Fruit fly (Drosophila melanogaster) whole organism, prepupa: Measurements from ENCODE around the gene Usp2.

Source experiments
- Blimp-1 ChIP-seq: fragments of 200-800 bp; sonication (Bioruptor generic); optimal IDR thresholded peaks from 3 replicates; lab custom pipeline; 2017; ENCODE audit warnings: missing biosample characterization, missing genetic modification characterization, mild to moderate bottlenecking, moderate library complexity, missing genetic modification reagents
- CG10631 ChIP-seq: fragments of 200-800 bp; sonication (Bioruptor generic); optimal IDR thresholded peaks from 2 replicates; lab custom pipeline; 2016; ENCODE audit warnings: missing biosample characterization, missing genetic modification characterization
- CG10669 ChIP-seq: fragments of 200-800 bp; sonication (Bioruptor generic); optimal IDR thresholded peaks from 3 replicates; lab custom pipeline; 2018; ENCODE audit warnings: missing biosample characterization, mild to moderate bottlenecking, missing genetic modification characterization, moderate library complexity
- CG11762 ChIP-seq: fragments of 200-800 bp; sonication (Bioruptor generic); optimal IDR thresholded peaks from 3 replicates; lab custom pipeline; 2016; ENCODE audit warnings: missing biosample characterization, missing genetic modification characterization; ENCODE audit not compliant: insufficient read depth
- CG11902 ChIP-seq: fragments of 200-800 bp; sonication (Bioruptor generic); optimal IDR thresholded peaks from 3 replicates; lab custom pipeline; 2016; ENCODE audit warnings: missing biosample characterization, missing genetic modification characterization
- CG1621 ChIP-seq: fragments of 200-800 bp; sonication (Bioruptor generic); optimal IDR thresholded peaks from 3 replicates; lab custom pipeline; 2018; ENCODE audit warnings: missing biosample characterization, mild to moderate bottlenecking, missing genetic modification characterization
- CG16779 ChIP-seq: fragments of 200-800 bp; sonication (Bioruptor generic); optimal IDR thresholded peaks from 3 replicates; lab custom pipeline; 2017; ENCODE audit warnings: missing biosample characterization, mild to moderate bottlenecking, missing genetic modification characterization
- CG3032 ChIP-seq: fragments of 200-800 bp; optimal IDR thresholded peaks from 2 replicates; lab custom pipeline; 2019; ENCODE audit warnings: missing biosample characterization, mild to moderate bottlenecking, missing genetic modification characterization, moderate library complexity
- CG31627 ChIP-seq: fragments of 200-800 bp; sonication (Bioruptor generic); optimal IDR thresholded peaks from 3 replicates; lab custom pipeline; 2016; ENCODE audit warnings: missing biosample characterization, missing genetic modification characterization
- CG32006 ChIP-seq: fragments of 200-800 bp; sonication (Bioruptor generic); optimal IDR thresholded peaks from 3 replicates; lab custom pipeline; 2017; ENCODE audit warnings: missing biosample characterization, mild to moderate bottlenecking, missing genetic modification characterization
- CG34406 ChIP-seq: fragments of 200-800 bp; sonication (Bioruptor generic); optimal IDR thresholded peaks from 3 replicates; lab custom pipeline; 2016; ENCODE audit warnings: missing biosample characterization, missing genetic modification characterization
- CG3919 ChIP-seq: fragments of 200-800 bp; sonication (Bioruptor generic); optimal IDR thresholded peaks from 3 replicates; lab custom pipeline; 2016; ENCODE audit warnings: missing biosample characterization, missing genetic modification characterization
- CG4318 ChIP-seq: fragments of 200-800 bp; sonication (Bioruptor generic); optimal IDR thresholded peaks from 3 replicates; lab custom pipeline; 2017; ENCODE audit warnings: missing biosample characterization, mild to moderate bottlenecking, missing genetic modification characterization
- CG6163 ChIP-seq: fragments of 200-800 bp; sonication (Bioruptor generic); IDR thresholded peaks from 3 replicates; pipeline ENCODE4 v1.3.6; 2022; ENCODE audit warnings: missing biosample characterization, missing genetic modification characterization
- CG6276 ChIP-seq: fragments of 200-800 bp; sonication (Bioruptor generic); optimal IDR thresholded peaks from 2 replicates; lab custom pipeline; 2017; ENCODE audit warnings: missing biosample characterization, mild to moderate bottlenecking, missing genetic modification characterization
- CG6854 ChIP-seq: fragments of 200-800 bp; sonication (Bioruptor generic); optimal IDR thresholded peaks from 2 replicates; lab custom pipeline; 2017; ENCODE audit warnings: missing biosample characterization, mild to moderate bottlenecking, missing genetic modification characterization
- CG7368 ChIP-seq: fragments of 200-800 bp; sonication (Bioruptor generic); optimal IDR thresholded peaks from 3 replicates; lab custom pipeline; 2016; ENCODE audit warnings: missing biosample characterization, missing genetic modification characterization
- CG8119 ChIP-seq: fragments of 200-800 bp; sonication (Bioruptor generic); IDR thresholded peaks from 3 replicates; pipeline ENCODE4 v1.3.6; 2022; ENCODE audit warnings: missing biosample characterization, missing genetic modification characterization
- Eip75B ChIP-seq: fragments of 200-800 bp; sonication (Bioruptor generic); optimal IDR thresholded peaks from 3 replicates; lab custom pipeline; 2016; ENCODE audit warnings: missing biosample characterization, missing genetic modification characterization
- Eip78C ChIP-seq: fragments of 200-800 bp; sonication (Bioruptor generic); peaks from one replicate; lab custom pipeline; 2016; ENCODE audit warnings: missing biosample characterization, missing genetic modification characterization
- Eip93F ChIP-seq: fragments of 200-800 bp; sonication (Bioruptor generic); optimal IDR thresholded peaks from 2 replicates; lab custom pipeline; 2016; ENCODE audit warnings: missing biosample characterization, mild to moderate bottlenecking, missing genetic modification characterization
- Gug ChIP-seq: fragments of 200-800 bp; sonication (Bioruptor generic); IDR thresholded peaks from 2 replicates; pipeline ENCODE4 v1.3.6; 2022; ENCODE audit warnings: missing biosample characterization, missing genetic modification characterization
- Hr38 ChIP-seq: sonication (Bioruptor generic); optimal IDR thresholded peaks from 2 replicates; lab custom pipeline; 2016; ENCODE audit warnings: missing biosample characterization, missing genetic modification characterization
- Hr39 ChIP-seq: fragments of 200-800 bp; sonication (Bioruptor generic); optimal IDR thresholded peaks from 2 replicates; lab custom pipeline; 2016; ENCODE audit warnings: missing biosample characterization, missing genetic modification characterization
- Hr4 ChIP-seq: fragments of 200-800 bp; sonication (Bioruptor generic); optimal IDR thresholded peaks from 3 replicates; lab custom pipeline; 2016; ENCODE audit warnings: missing biosample characterization, missing genetic modification characterization
- Met ChIP-seq: fragments of 200-800 bp; sonication (Bioruptor generic); optimal IDR thresholded peaks from 3 replicates; lab custom pipeline; 2016; ENCODE audit warnings: missing biosample characterization, missing genetic modification characterization
- OdsH ChIP-seq: fragments of 200-800 bp; sonication (Bioruptor generic); optimal IDR thresholded peaks from 3 replicates; lab custom pipeline; 2016; ENCODE audit warnings: missing biosample characterization, missing genetic modification characterization
- Smox ChIP-seq: fragments of 200-800 bp; sonication (Bioruptor generic); optimal IDR thresholded peaks from 3 replicates; lab custom pipeline; 2016; ENCODE audit warnings: missing biosample characterization, missing genetic modification characterization
- Sox14 ChIP-seq: fragments of 200-800 bp; sonication (Bioruptor generic); optimal IDR thresholded peaks from 3 replicates; lab custom pipeline; 2016; ENCODE audit warnings: missing biosample characterization, missing genetic modification characterization
- Sox15 ChIP-seq: fragments of 200-800 bp; sonication (Bioruptor generic); optimal IDR thresholded peaks from 3 replicates; lab custom pipeline; 2016; ENCODE audit warnings: missing biosample characterization, missing genetic modification characterization
- esn ChIP-seq: fragments of 200-800 bp; sonication (Bioruptor generic); optimal IDR thresholded peaks from 2 replicates; lab custom pipeline; 2016; ENCODE audit warnings: missing biosample characterization, mild to moderate bottlenecking, missing genetic modification characterization, moderate library complexity
- fd59A ChIP-seq: fragments of 200-800 bp; sonication (Bioruptor generic); optimal IDR thresholded peaks from 2 replicates; lab custom pipeline; 2017; ENCODE audit warnings: missing biosample characterization, mild to moderate bottlenecking, missing genetic modification characterization, missing genetic modification reagents
- fkh ChIP-seq: fragments of 200-800 bp; sonication (Bioruptor generic); optimal IDR thresholded peaks from 3 replicates; lab custom pipeline; 2017; ENCODE audit warnings: missing biosample characterization, mild to moderate bottlenecking, missing genetic modification characterization, moderate library complexity
- lz ChIP-seq: fragments of 200-800 bp; sonication (Bioruptor generic); optimal IDR thresholded peaks from 3 replicates; lab custom pipeline; 2016; ENCODE audit warnings: missing biosample characterization, missing genetic modification characterization
- net ChIP-seq: fragments of 200-800 bp; sonication (Bioruptor generic); optimal IDR thresholded peaks from 3 replicates; lab custom pipeline; 2016; ENCODE audit warnings: missing biosample characterization, missing genetic modification characterization
- pdm3 ChIP-seq: fragments of 200-800 bp; sonication (Bioruptor generic); optimal IDR thresholded peaks from 3 replicates; lab custom pipeline; 2016; ENCODE audit warnings: missing biosample characterization, missing genetic modification characterization
- salr ChIP-seq, 2 experiments: fragments of 200-800 bp; sonication (Bioruptor generic); optimal IDR thresholded peaks; 3 replicates each; lab custom pipeline; 2016 to 2018; ENCODE audit warnings: missing biosample characterization in 2 of 2, missing genetic modification characterization in 2 of 2, mild to moderate bottlenecking in 1 of 2
- spab ChIP-seq: fragments of 200-800 bp; sonication (Bioruptor generic); optimal IDR thresholded peaks from 2 replicates; lab custom pipeline; 2017; ENCODE audit warnings: missing biosample characterization, mild to moderate bottlenecking, missing genetic modification characterization, missing genetic modification reagents
- ss ChIP-seq, 2 experiments: fragments of 200-800 bp; sonication (Bioruptor generic); optimal IDR thresholded peaks; 2 replicates in 1 of 2; 3 replicates in 1 of 2; lab custom pipeline; 2017 to 2018; ENCODE audit warnings: mild to moderate bottlenecking in 2 of 2, missing biosample characterization in 2 of 2, missing genetic modification characterization in 2 of 2, moderate library complexity in 1 of 2
- topi ChIP-seq: fragments of 200-800 bp; sonication (Bioruptor generic); optimal IDR thresholded peaks from 3 replicates; lab custom pipeline; 2016; ENCODE audit warnings: missing biosample characterization, missing genetic modification characterization
- vri ChIP-seq: fragments of 200-800 bp; sonication (Bioruptor generic); optimal IDR thresholded peaks from 3 replicates; lab custom pipeline; 2016; ENCODE audit warnings: missing biosample characterization, mild to moderate bottlenecking, missing genetic modification characterization

Gene Usp2

dm6 chrX:22487667-22488593 is 32.3 kb downstream of the Usp2 start (continued):
- TF ChIP-seq Smox (GFP tag; lab: Kevin White, UChicago): no peak
- TF ChIP-seq CG3919 (GFP tag; lab: Kevin White, UChicago): peak; percentile 39
- peak; percentile 24 for TF ChIP-seq lz (GFP tag; lab: Kevin White, UChicago)
- TF ChIP-seq OdsH (GFP tag; lab: Kevin White, UChicago): peak; percentile 1
- TF ChIP-seq CG10631 (GFP tag; lab: Kevin White, UChicago): peak; percentile 37
- no peak for TF ChIP-seq Hr38
- TF ChIP-seq CG3032: peak; percentile 46
- no peak for TF ChIP-seq Blimp-1 (GFP tag; lab: Kevin White, UChicago)
- no peak for TF ChIP-seq CG1621 (tag; lab: Kevin White, UChicago)
- peak; percentile 16 for TF ChIP-seq topi (GFP tag; lab: Kevin White, UChicago)
- no peak for TF ChIP-seq fkh (GFP tag; lab: Kevin White, UChicago)
- peak; percentile 56 for TF ChIP-seq esn (GFP tag; lab: Kevin White, UChicago)
- no peak for TF ChIP-seq Sox14 (GFP tag; lab: Kevin White, UChicago)
- peak; percentile 26 for TF ChIP-seq Eip75B (GFP tag; lab: Kevin White, UChicago)
- TF ChIP-seq spab (GFP tag; lab: Kevin White, UChicago): peak; percentile 13

dm6 chrX:22490584-22490983 is 35.0 kb downstream of the Usp2 start:
- TF ChIP-seq Eip93F (no peak), vri (GFP tag; lab: Kevin White, UChicago) (peak; percentile 25), Hr4 (GFP tag; lab: Kevin White, UChicago) (no peak), fkh (GFP tag; lab: Kevin White, UChicago) (peak; percentile 72), CG1621 (tag; lab: Kevin White, UChicago) (peak; percentile 11), Sox14 (GFP tag; lab: Kevin White, UChicago) (peak; percentile 44)

dm6 chrX:22491028-22491769 is 35.6 kb downstream of the Usp2 start:
- TF ChIP-seq CG1621 (tag; lab: Kevin White, UChicago) (no peak), net (peak; percentile 54), fkh (GFP tag; lab: Kevin White, UChicago) (no peak), Hr39 (GFP tag; lab: Kevin White, UChicago) (peak; percentile 48), ss (GFP tag; optimal IDR thresholded peaks at IDR 0.05; lab: Kevin White, UChicago) (no peak), CG11762 (GFP tag; lab: Kevin White, UChicago) (peak; percentile 49), CG34406 (GFP tag; lab: Kevin White, UChicago) (peak; percentile 78), salr (GFP tag; optimal IDR thresholded peaks at IDR 0.05; lab: Kevin White, UChicago) (peak in 1 of 2 experiments; percentile 70), CG31627 (GFP tag; lab: Kevin White, UChicago) (peak; percentile 44), pdm3 (GFP tag; lab: Kevin White, UChicago) (peak; percentile 51), Gug (GFP tag; lab: Robert Waterston, UW) (peak; percentile 19; the same call in 1 of the 2 replicates), CG6163 (GFP tag; lab: Robert Waterston, UW) (peak; percentile 25; the same call in 2 of the 3 replicates), Hr38 (no peak), CG32006 (GFP tag; lab: Kevin White, UChicago) (peak; percentile 76), CG10631 (GFP tag; lab: Kevin White, UChicago) (peak; percentile 71), CG6276 (GFP tag; lab: Kevin White, UChicago) (peak; percentile 42), Hr4 (GFP tag; lab: Kevin White, UChicago) (peak; percentile 35), CG7368 (peak; percentile 13), CG16779 (tag; lab: Kevin White, UChicago) (no peak), Eip93F (no peak), CG6854 (GFP tag; lab: Kevin White, UChicago) (no peak), Blimp-1 (GFP tag; lab: Kevin White, UChicago) (peak; percentile 44), vri (GFP tag; lab: Kevin White, UChicago) (peak; percentile 71), Eip75B (GFP tag; lab: Kevin White, UChicago) (peak; percentile 31), CG4318 (GFP tag; lab: Kevin White, UChicago) (peak; percentile 56), CG10669 (GFP tag; lab: Kevin White, UChicago) (peak; percentile 55), topi (GFP tag; lab: Kevin White, UChicago) (no peak), CG11902 (GFP tag; lab: Kevin White, UChicago) (peak; percentile 51), Met (GFP tag; lab: Kevin White, UChicago) (peak; percentile 44), CG8119 (GFP tag; lab: Robert Waterston, UW) (0 out of 3 replicates have a peak, but pooled peaks have one; percentile 38), Sox15 (peak; percentile 66), Eip78C (GFP tag; lab: Kevin White, UChicago) (peak; percentile 83), esn (GFP tag; lab: Kevin White, UChicago) (peak; percentile 68), fd59A (peak; percentile 39), Sox14 (GFP tag; lab: Kevin White, UChicago) (no peak)
